Worm (Caenorhabditis elegans) whole organism, late embryonic: Measurements from ENCODE around the gene tebp-2.

Source experiments
- ceh-45 ChIP-seq: fragments of 200-800 bp; sonication (Bioruptor generic); IDR thresholded peaks from 2 replicates; pipeline ENCODE4 v1.3.6; 2022; ENCODE audit warnings: missing genetic modification reagents, missing genetic modification characterization, missing compliant biosample characterization
- che-1 ChIP-seq: sonication (generic microtip); optimal IDR thresholded peaks from 2 replicates; lab custom pipeline; 2016; ENCODE audit warnings: mild to moderate bottlenecking, missing genetic modification characterization, missing compliant biosample characterization
- dve-1 ChIP-seq: sonication (generic microtip); optimal IDR thresholded peaks from 2 replicates; lab custom pipeline; 2017; ENCODE audit warnings: antibody characterized with exemption, mild to moderate bottlenecking, missing genetic modification characterization, missing compliant biosample characterization
- elt-4 ChIP-seq: sonication (generic microtip); optimal IDR thresholded peaks from 2 replicates; lab custom pipeline; 2016; ENCODE audit warnings: missing genetic modification characterization, missing compliant biosample characterization
- gmeb-2 ChIP-seq: sonication (generic microtip); optimal IDR thresholded peaks from 2 replicates; lab custom pipeline; 2016; ENCODE audit warnings: missing genetic modification characterization, inconsistent platforms, missing compliant biosample characterization
- hlh-30 ChIP-seq: sonication (generic microtip); optimal IDR thresholded peaks from 2 replicates; lab custom pipeline; 2017; ENCODE audit warnings: antibody characterized with exemption, missing genetic modification characterization, missing compliant biosample characterization; ENCODE audit not compliant: insufficient read depth
- lim-6 ChIP-seq: sonication (generic microtip); optimal IDR thresholded peaks from 2 replicates; lab custom pipeline; 2016; ENCODE audit warnings: missing genetic modification characterization, missing compliant biosample characterization
- lin-11 ChIP-seq: fragments of 200-800 bp; sonication (Bioruptor generic); optimal IDR thresholded peaks from 2 replicates; lab custom pipeline; 2018; ENCODE audit warnings: mild to moderate bottlenecking, missing genetic modification characterization, missing compliant biosample characterization
- madf-2 ChIP-seq: sonication (generic microtip); optimal IDR thresholded peaks from 2 replicates; lab custom pipeline; 2017; ENCODE audit warnings: missing genetic modification characterization, missing compliant biosample characterization
- pat-9 ChIP-seq: fragments of 200-800 bp; sonication (Bioruptor generic); optimal IDR thresholded peaks from 2 replicates; lab custom pipeline; 2018; ENCODE audit warnings: mild to moderate bottlenecking, missing genetic modification characterization, moderate library complexity, missing compliant biosample characterization
- pax-1 ChIP-seq: fragments of 150-350 bp; optimal IDR thresholded peaks from 2 replicates; lab custom pipeline; 2014; ENCODE audit warnings: missing biosample characterization, missing genetic modification characterization
- pha-4 ChIP-seq: fragments of 150-350 bp; optimal IDR thresholded peaks from 2 replicates; lab custom pipeline; 2018; ENCODE audit warnings: missing biosample characterization, missing genetic modification reagents, missing genetic modification characterization
- unc-3 ChIP-seq, 2 experiments: fragments of 200-800 bp in 1 of 2; sonication (Bioruptor generic) in 1 of 2; sonication (generic microtip) in 1 of 2; conservative IDR thresholded peaks in 1 of 2; optimal IDR thresholded peaks in 1 of 2; 2 replicates each; pipeline versions ENCODE4 v1.3.6 to Lab custom; 2016 to 2022; ENCODE audit warnings: missing compliant biosample characterization in 2 of 2, missing genetic modification characterization in 2 of 2, missing genetic modification reagents in 1 of 2

ce11 chrIV:5572693-5573092 is 31.3 kb downstream of the tebp-2 start:
- TF ChIP-seq madf-2 (tag; lab: Kevin White, UChicago) (no peak), dve-1 (tag; lab: Kevin White, UChicago) (no peak), pax-1 (no peak), lim-6 (tag; lab: Kevin White, UChicago) (no peak), hlh-30 (tag; lab: Kevin White, UChicago) (no peak), unc-3 (GFP tag; conservative IDR thresholded peaks at IDR 0.05; lab: Robert Waterston, UW) (no peak), unc-3 (tag; optimal IDR thresholded peaks at IDR 0.05; lab: Kevin White, UChicago) (no peak), lin-11 (tag; lab: Kevin White, UChicago) (no peak), gmeb-2 (tag; lab: Kevin White, UChicago) (no peak), pat-9 (tag; lab: Kevin White, UChicago) (no peak), che-1 (tag; lab: Kevin White, UChicago) (no peak), elt-4 (no peak), pha-4 (tag; lab: Kevin White, UChicago) (no peak), ceh-45 (GFP tag; lab: Robert Waterston, UW) (no peak)
